Worm (Caenorhabditis elegans) whole organism, L4/young adult: ENCODE data around the gene fah-1.

Experiments used
- W03F9.2 ChIP-seq: fragments of 150-350 bp; optimal IDR thresholded peaks from 2 replicates; lab custom pipeline; 2014; ENCODE audit warnings: missing biosample characterization, missing genetic modification characterization
- him-1 ChIP-seq: sonication (generic microtip); optimal IDR thresholded peaks from 2 replicates; lab custom pipeline; 2016; ENCODE audit warnings: missing genotype, missing genetic modification reagents, missing genetic modification characterization, missing compliant biosample characterization

ce11 chrX:6460123-6460522 is 11.4 kb upstream of the fah-1 start:
- no peak for TF ChIP-seq him-1
- no peak for TF ChIP-seq W03F9.2 (tag; lab: Kevin White, UChicago)
